Fruit fly (Drosophila melanogaster): ENCODE data around the gene Met.

Gene Met

DNA sequence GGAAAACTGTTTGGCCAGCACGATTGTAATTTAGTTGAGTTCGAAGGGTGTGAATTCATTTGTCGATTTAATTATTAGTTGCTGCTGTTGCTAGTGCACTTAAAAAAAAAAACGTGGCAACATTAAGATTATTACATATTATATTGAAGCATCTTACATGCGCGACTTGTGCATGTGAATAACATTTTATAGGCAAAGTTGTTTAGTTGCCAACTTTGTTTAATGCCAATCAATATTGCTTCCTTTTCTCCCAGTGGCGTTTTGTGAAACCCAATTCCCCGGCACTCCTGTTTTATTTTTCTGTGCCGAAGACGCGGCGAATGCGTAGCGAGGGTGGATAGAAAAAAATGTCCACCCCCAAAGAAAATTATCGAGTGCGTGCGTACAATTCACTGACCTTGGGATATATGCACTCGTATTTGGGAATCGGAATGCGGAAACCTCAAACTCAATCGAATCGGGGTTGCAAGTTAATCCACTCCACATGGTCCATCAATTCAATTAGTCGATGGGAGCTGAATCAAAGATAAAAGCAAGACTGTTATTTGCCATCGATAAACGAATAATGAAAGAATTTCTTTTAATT, 13.2 kb downstream of the Met start (continued):
- TF ChIP-seq CG8924 (tag; optimal IDR thresholded peaks at IDR 0.05) (peak; percentile 20), CG1832 (GFP tag; optimal IDR thresholded peaks at IDR 0.05) (no peak), CG30403 (GFP tag; optimal IDR thresholded peaks at IDR 0.05) (peak; percentile 52), E2f2 (GFP tag; IDR thresholded peaks at IDR 0.05) (peak; percentile 23; the same call in 1 of the 2 replicates), CG6654 (GFP tag; optimal IDR thresholded peaks at IDR 0.05) (no peak), NC2α (GFP tag; optimal IDR thresholded peaks at IDR 0.05) (no peak), Fer1 (GFP tag; optimal IDR thresholded peaks at IDR 0.05) (peak; percentile 1), Sox100B (GFP tag; optimal IDR thresholded peaks at IDR 0.05) (peak; percentile 43), MBD-R2 (GFP tag; IDR thresholded peaks at IDR 0.05) (no peak), Hr51 (GFP tag; optimal IDR thresholded peaks at IDR 0.05) (peak; percentile 2 to 46), corto (GFP tag; optimal IDR thresholded peaks at IDR 0.05) (no peak), Hr39 (optimal IDR thresholded peaks at IDR 0.05) (no peak), pb (GFP tag; optimal IDR thresholded peaks at IDR 0.05) (peak; percentile 19), Poxn (GFP tag; IDR thresholded peaks at IDR 0.05) (no peak), CG7372 (GFP tag; IDR thresholded peaks at IDR 0.05) (0 out of 2 replicates have a peak, but pooled peaks have one; percentile 7), CG4360 (GFP tag; IDR thresholded peaks at IDR 0.05) (peak; percentile 51; the same call in 1 of the 2 replicates), Ets65A (GFP tag) (peak; percentile 79), Neu2 (GFP tag; optimal IDR thresholded peaks at IDR 0.05; ENCODE audit: borderline replicate concordance) (no peak), CG12236 (GFP tag; optimal IDR thresholded peaks at IDR 0.05) (peak; percentile 33), hbn (GFP tag; IDR thresholded peaks at IDR 0.05; ENCODE audit: partially characterized antibody) (no peak), dpn (GFP tag; optimal IDR thresholded peaks at IDR 0.05) (peak; percentile 46 to 51), CG4854 (GFP tag; optimal IDR thresholded peaks at IDR 0.05) (no peak), Nf-YC (tag; optimal IDR thresholded peaks at IDR 0.05) (no peak), Adf1 (GFP tag; IDR thresholded peaks at IDR 0.05) (no peak), lab (GFP tag; optimal IDR thresholded peaks at IDR 0.05) (peak; percentile 44), tx (GFP tag; optimal IDR thresholded peaks at IDR 0.05) (no peak), repo (GFP tag; optimal IDR thresholded peaks at IDR 0.05) (no peak), Pdp1 (GFP tag; optimal IDR thresholded peaks at IDR 0.05) (peak; percentile 20 to 47), Ada2b (GFP tag; IDR thresholded peaks at IDR 0.05) (peak; percentile 54), CG14014 (GFP tag; IDR thresholded peaks at IDR 0.05) (no peak), CG1529 (GFP tag; optimal IDR thresholded peaks at IDR 0.05) (peak; percentile 58), CG5953 (GFP tag; IDR thresholded peaks at IDR 0.05) (no peak), Side (GFP tag; optimal IDR thresholded peaks at IDR 0.05) (no peak), CG9876 (GFP tag; optimal IDR thresholded peaks at IDR 0.05) (no peak), Xbp1 (GFP tag; optimal IDR thresholded peaks at IDR 0.05) (peak; percentile 61), HLH4C (GFP tag; IDR thresholded peaks at IDR 0.05; ENCODE audit: partially characterized antibody) (no peak), CG11696 (GFP tag; IDR thresholded peaks at IDR 0.05) (peak; percentile 42; the same call in 1 of the 2 replicates), CG3281 (GFP tag; optimal IDR thresholded peaks at IDR 0.05) (no peak), D (optimal IDR thresholded peaks at IDR 0.05) (no peak), D (GFP tag; optimal IDR thresholded peaks at IDR 0.05) (peak; percentile 73), CG30020 (tag; optimal IDR thresholded peaks at IDR 0.05) (no peak), pita (GFP tag; optimal IDR thresholded peaks at IDR 0.05) (no peak), GATAe (GFP tag; conservative IDR thresholded peaks at IDR 0.05) (no peak), CG17612 (GFP tag; IDR thresholded peaks at IDR 0.05) (no peak), CG16813 (GFP tag; IDR thresholded peaks at IDR 0.05; ENCODE audit: partially characterized antibody) (no peak), nerfin-2 (GFP tag; IDR thresholded peaks at IDR 0.05; ENCODE audit: partially characterized antibody) (no peak), Dbx (GFP tag; IDR thresholded peaks at IDR 0.05) (no peak), CG6254 (GFP tag; optimal IDR thresholded peaks at IDR 0.05) (peak; percentile 54), PHDP (tag; optimal IDR thresholded peaks at IDR 0.05) (peak; percentile 24), wek (GFP tag; optimal IDR thresholded peaks at IDR 0.05) (no peak), Ravus (GFP tag; IDR thresholded peaks at IDR 0.05) (no peak)
